Worm (Caenorhabditis elegans): Measurements from ENCODE around the gene kle-2.

DNA sequence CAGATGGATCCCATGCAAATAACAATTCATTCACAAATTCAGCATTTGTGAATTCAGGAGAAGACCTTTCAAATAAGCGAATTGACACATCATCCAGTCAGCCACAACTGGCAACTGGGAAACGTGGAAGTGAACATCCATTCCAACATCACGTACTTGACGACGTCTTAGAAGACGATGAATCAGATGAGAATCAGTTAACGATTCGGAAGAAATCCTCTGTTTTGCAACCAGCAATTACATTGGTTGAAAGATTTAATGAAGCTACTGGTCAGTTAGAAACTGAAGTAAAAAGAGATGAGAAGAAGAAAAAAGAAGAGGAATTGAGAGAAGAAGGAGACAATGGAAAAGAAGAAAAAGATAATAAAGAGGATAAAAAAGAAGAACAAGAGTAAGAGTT lies 38.1 kb upstream of the kle-2 start:
- TF ChIP-seq ZK546.5 (tag; optimal IDR thresholded peaks at IDR 0.05) (no peak), zag-1 (tag; optimal IDR thresholded peaks at IDR 0.05) (no peak), skn-1 (tag; optimal IDR thresholded peaks at IDR 0.05) (no peak)
